Fruit fly (Drosophila melanogaster) whole organism, embryonic: ENCODE measurements around the gene CG6195.

ENCODE experiments used
- Blimp-1 ChIP-seq: fragments of 200-800 bp; sonication (Bioruptor generic); optimal IDR thresholded peaks from 3 replicates; lab custom pipeline; 2018; ENCODE audit warnings: missing biosample characterization, missing genetic modification characterization, mild to moderate bottlenecking, moderate library complexity, missing genetic modification reagents
- CG12299 ChIP-seq: fragments of 200-800 bp; sonication (Bioruptor generic); optimal IDR thresholded peaks from 2 replicates; lab custom pipeline; 2018; ENCODE audit warnings: missing biosample characterization, mild to moderate bottlenecking, missing genetic modification characterization
- CG13296 ChIP-seq: fragments of 200-800 bp; sonication (Bioruptor generic); optimal IDR thresholded peaks from 3 replicates; lab custom pipeline; 2018; ENCODE audit warnings: missing biosample characterization, mild to moderate bottlenecking, missing genetic modification characterization
- CG14014 ChIP-seq: fragments of 200-800 bp; sonication (Bioruptor generic); IDR thresholded peaks from 2 replicates; pipeline ENCODE4 v1.3.6; 2022; ENCODE audit warnings: missing biosample characterization, missing genetic modification characterization
- CG14860 ChIP-seq: fragments of 200-800 bp; sonication (Bioruptor generic); IDR thresholded peaks from 3 replicates; pipeline ENCODE4 v1.3.6; 2022; ENCODE audit warnings: missing biosample characterization, missing genetic modification characterization; ENCODE audit not compliant: partially characterized antibody
- CG15479 ChIP-seq: fragments of 200-800 bp; sonication (Bioruptor generic); optimal IDR thresholded peaks from 3 replicates; lab custom pipeline; 2019; ENCODE audit warnings: missing biosample characterization, mild to moderate bottlenecking, missing genetic modification characterization, moderate library complexity
- CG17359 ChIP-seq: fragments of 200-800 bp; sonication (Bioruptor generic); optimal IDR thresholded peaks from 3 replicates; lab custom pipeline; 2018; ENCODE audit warnings: missing biosample characterization, mild to moderate bottlenecking, missing genetic modification characterization, moderate library complexity
- CG18599 ChIP-seq: fragments of 200-800 bp; sonication (Bioruptor generic); optimal IDR thresholded peaks from 3 replicates; lab custom pipeline; 2017; ENCODE audit warnings: missing biosample characterization, missing genetic modification characterization, mild to moderate bottlenecking, moderate library complexity, missing genetic modification reagents
- CG2116 ChIP-seq: fragments of 200-800 bp; sonication (Bioruptor generic); optimal IDR thresholded peaks from 3 replicates; lab custom pipeline; 2018; ENCODE audit warnings: missing biosample characterization, mild to moderate bottlenecking, missing genetic modification characterization
- CG2678 ChIP-seq: fragments of 200-800 bp; sonication (Bioruptor generic); optimal IDR thresholded peaks from 3 replicates; lab custom pipeline; 2019; ENCODE audit warnings: missing biosample characterization, mild to moderate bottlenecking, missing genetic modification characterization, moderate library complexity
- CG31388 ChIP-seq: fragments of 200-800 bp; sonication (Bioruptor generic); optimal IDR thresholded peaks from 2 replicates; lab custom pipeline; 2016; ENCODE audit warnings: missing biosample characterization, missing genetic modification characterization
- CG32532 ChIP-seq: fragments of 200-800 bp; sonication (Bioruptor generic); IDR thresholded peaks from 2 replicates; pipeline ENCODE4 v1.3.6; 2022; ENCODE audit warnings: missing biosample characterization, missing genetic modification characterization
- CG33213 ChIP-seq: fragments of 200-800 bp; sonication (Bioruptor generic); optimal IDR thresholded peaks from 3 replicates; lab custom pipeline; 2016; ENCODE audit warnings: missing biosample characterization, missing genetic modification characterization
- CG3726 ChIP-seq: fragments of 200-800 bp; sonication (Bioruptor generic); IDR thresholded peaks from 3 replicates; pipeline ENCODE4, ENCODE4 v1.3.6; 2022; ENCODE audit warnings: missing biosample characterization, missing genetic modification characterization
- CG3995 ChIP-seq: fragments of 200-800 bp; sonication (Bioruptor generic); optimal IDR thresholded peaks from 3 replicates; lab custom pipeline; 2016; ENCODE audit warnings: missing biosample characterization, missing genetic modification characterization
- CG42726 ChIP-seq: fragments of 200-800 bp; sonication (Bioruptor generic); IDR thresholded peaks from 2 replicates; pipeline ENCODE4 v1.3.6; 2022; ENCODE audit warnings: missing biosample characterization, missing genetic modification characterization; ENCODE audit not compliant: partially characterized antibody
- CG6272 ChIP-seq: fragments of 200-800 bp; sonication (Bioruptor generic); IDR thresholded peaks from 2 replicates; pipeline ENCODE4 v1.3.6; 2022; ENCODE audit warnings: missing biosample characterization, missing genetic modification characterization
- CG6683 ChIP-seq: fragments of 200-800 bp; sonication (Bioruptor generic); optimal IDR thresholded peaks from 2 replicates; lab custom pipeline; 2017; ENCODE audit warnings: missing biosample characterization, mild to moderate bottlenecking, missing genetic modification characterization, missing genetic modification reagents
- CG8388 ChIP-seq: fragments of 200-800 bp; sonication (Bioruptor generic); optimal IDR thresholded peaks from 2 replicates; lab custom pipeline; 2019; ENCODE audit warnings: missing biosample characterization, mild to moderate bottlenecking, missing genetic modification characterization, moderate library complexity
- CG8765 ChIP-seq: fragments of 200-800 bp; sonication (Bioruptor generic); IDR thresholded peaks from 2 replicates; pipeline ENCODE4 v1.3.6; 2022; ENCODE audit warnings: missing biosample characterization, missing genetic modification characterization
- CG9876 ChIP-seq: fragments of 200-800 bp; sonication (Bioruptor generic); optimal IDR thresholded peaks from 2 replicates; lab custom pipeline; 2016; ENCODE audit warnings: missing biosample characterization, missing genetic modification characterization
- CkIIα-i1 ChIP-seq: fragments of 200-800 bp; sonication (Bioruptor generic); IDR thresholded peaks from 2 replicates; pipeline ENCODE4 v1.3.6; 2022; ENCODE audit warnings: missing biosample characterization, missing genetic modification characterization
- Deaf1 ChIP-seq: fragments of 200-800 bp; optimal IDR thresholded peaks from 3 replicates; lab custom pipeline; 2019; ENCODE audit warnings: missing biosample characterization, mild to moderate bottlenecking, missing genetic modification characterization, moderate library complexity
- Dp ChIP-seq: fragments of 200-800 bp; sonication (Bioruptor generic); optimal IDR thresholded peaks from 2 replicates; lab custom pipeline; 2018; ENCODE audit warnings: missing biosample characterization, mild to moderate bottlenecking, missing genetic modification characterization, moderate library complexity
- E2f1 ChIP-seq: fragments of 200-800 bp; sonication (Bioruptor generic); IDR thresholded peaks from 2 replicates; pipeline ENCODE4 v1.3.6; 2022; ENCODE audit warnings: missing biosample characterization, missing genetic modification characterization
- Gug ChIP-seq: fragments of 200-800 bp; sonication (Bioruptor generic); IDR thresholded peaks from 4 replicates; pipeline ENCODE4 v1.3.6; 2022; ENCODE audit warnings: missing biosample characterization, missing genetic modification characterization
- HHEX ChIP-seq: fragments of 200-800 bp; sonication (Bioruptor generic); optimal IDR thresholded peaks from 3 replicates; lab custom pipeline; 2017; ENCODE audit warnings: missing biosample characterization, mild to moderate bottlenecking, missing genetic modification characterization, missing genetic modification reagents
- Mad ChIP-seq: fragments of 200-800 bp; sonication (Bioruptor generic); optimal IDR thresholded peaks from 2 replicates; lab custom pipeline; 2016; ENCODE audit warnings: missing biosample characterization, missing genetic modification characterization
- Nf-YC ChIP-seq: fragments of 200-800 bp; optimal IDR thresholded peaks from 3 replicates; lab custom pipeline; 2019; ENCODE audit warnings: missing biosample characterization, mild to moderate bottlenecking, missing genetic modification characterization, moderate library complexity
- Sox102F ChIP-seq: fragments of 200-800 bp; sonication (Bioruptor generic); optimal IDR thresholded peaks from 2 replicates; lab custom pipeline; 2018; ENCODE audit warnings: missing biosample characterization, mild to moderate bottlenecking, missing genetic modification characterization, moderate library complexity
- Sry-δ ChIP-seq: fragments of 200-800 bp; sonication (Bioruptor generic); optimal IDR thresholded peaks from 2 replicates; lab custom pipeline; 2016; ENCODE audit warnings: missing biosample characterization, missing genetic modification characterization
- Xbp1 ChIP-seq: fragments of 200-800 bp; sonication (Bioruptor generic); optimal IDR thresholded peaks from 3 replicates; lab custom pipeline; 2016; ENCODE audit warnings: missing biosample characterization, mild to moderate bottlenecking, missing genetic modification characterization
- az2 ChIP-seq: fragments of 200-800 bp; sonication (Bioruptor generic); optimal IDR thresholded peaks from 3 replicates; lab custom pipeline; 2016; ENCODE audit warnings: missing biosample characterization, missing genetic modification characterization
- crp ChIP-seq, 2 experiments: fragments of 200-800 bp; sonication (Bioruptor generic); optimal IDR thresholded peaks; 2 replicates in 1 of 2; 3 replicates in 1 of 2; lab custom pipeline; 2017; ENCODE audit warnings: missing biosample characterization in 2 of 2, missing genetic modification characterization in 2 of 2, mild to moderate bottlenecking in 1 of 2, moderate library complexity in 1 of 2
- cwo ChIP-seq: fragments of 200-800 bp; sonication (Bioruptor generic); optimal IDR thresholded peaks from 3 replicates; lab custom pipeline; 2017; ENCODE audit warnings: missing biosample characterization, missing genetic modification characterization, mild to moderate bottlenecking, moderate library complexity, missing genetic modification reagents
- disco-r ChIP-seq: fragments of 200-800 bp; sonication (Bioruptor generic); optimal IDR thresholded peaks from 2 replicates; lab custom pipeline; 2016; ENCODE audit warnings: missing biosample characterization, missing genetic modification characterization
- en ChIP-seq: fragments of 200-800 bp; sonication (Bioruptor generic); optimal IDR thresholded peaks from 2 replicates; lab custom pipeline; 2016; ENCODE audit warnings: missing biosample characterization, missing genetic modification characterization
- gce ChIP-seq: fragments of 200-800 bp; sonication (Bioruptor generic); IDR thresholded peaks from 3 replicates; pipeline ENCODE4 v1.3.6; 2022; ENCODE audit warnings: missing biosample characterization, missing genetic modification characterization
- gem ChIP-seq: fragments of 200-800 bp; sonication (Bioruptor generic); optimal IDR thresholded peaks from 2 replicates; lab custom pipeline; 2019; ENCODE audit warnings: missing biosample characterization, mild to moderate bottlenecking, missing genetic modification characterization, moderate library complexity
- gsb ChIP-seq: fragments of 200-800 bp; sonication (Bioruptor generic); IDR thresholded peaks from 2 replicates; pipeline ENCODE4 v1.3.6; 2022; ENCODE audit warnings: missing biosample characterization, missing genetic modification characterization
- insv ChIP-seq, 2 experiments: fragments of 200-800 bp; sonication (Bioruptor generic); optimal IDR thresholded peaks; 3 replicates each; lab custom pipeline; 2016 to 2018; ENCODE audit warnings: missing biosample characterization in 2 of 2, missing genetic modification characterization in 2 of 2
- jing ChIP-seq: fragments of 200-800 bp; sonication (Bioruptor generic); optimal IDR thresholded peaks from 2 replicates; lab custom pipeline; 2018; ENCODE audit warnings: missing biosample characterization, mild to moderate bottlenecking, missing genetic modification characterization
- mirr ChIP-seq: fragments of 200-800 bp; sonication (Bioruptor generic); optimal IDR thresholded peaks from 3 replicates; lab custom pipeline; 2018; ENCODE audit warnings: missing biosample characterization, mild to moderate bottlenecking, missing genetic modification characterization
- onecut ChIP-seq: fragments of 200-800 bp; sonication (Bioruptor generic); IDR thresholded peaks from 2 replicates; pipeline ENCODE4 v1.3.6; 2022; ENCODE audit warnings: missing biosample characterization, missing genetic modification characterization
- pan ChIP-seq, 4 experiments: fragments of >200 bp in 3 of 4; fragments of 200-800 bp in 1 of 4; sonication (Bioruptor generic) in 1 of 4; optimal IDR thresholded peaks in 3 of 4; IDR thresholded peaks in 1 of 4; 2 replicates each; pipeline versions ENCODE4 v1.3.6 to Lab custom; 2017 to 2022; ENCODE audit warnings: missing biosample characterization in 2 of 4, missing genetic modification characterization in 2 of 4, mixed read lengths in 1 of 4
- peb ChIP-seq: fragments of 200-800 bp; sonication (Bioruptor generic); IDR thresholded peaks from 2 replicates; pipeline ENCODE4 v1.3.6; 2022; ENCODE audit warnings: missing biosample characterization, missing genetic modification characterization
- pzg ChIP-seq: fragments of 200-800 bp; sonication (Bioruptor generic); optimal IDR thresholded peaks from 3 replicates; lab custom pipeline; 2018; ENCODE audit warnings: missing biosample characterization, mild to moderate bottlenecking, missing genetic modification characterization, moderate library complexity
- vvl ChIP-seq: fragments of 200-800 bp; sonication (Bioruptor generic); IDR thresholded peaks from 2 replicates; pipeline ENCODE4 v1.3.6; 2022; ENCODE audit warnings: missing biosample characterization, missing genetic modification characterization
- zen2 ChIP-seq: fragments of 200-800 bp; sonication (Bioruptor generic); IDR thresholded peaks from 3 replicates; pipeline ENCODE4 v1.3.6; 2022; ENCODE audit warnings: missing biosample characterization, missing genetic modification characterization; ENCODE audit not compliant: partially characterized antibody

CG6195 gene

dm6 chr3R:19672905-19673304 lies 24.7 kb upstream of the CG6195 start (continued):
- TF ChIP-seq Sox102F (GFP tag; lab: Kevin White, UChicago) (peak; percentile 8), CG2678 (tag; lab: Kevin White, UChicago) (peak; percentile 49), gce (GFP tag; lab: Robert Waterston, UW) (no peak), vvl (GFP tag; lab: Robert Waterston, UW) (peak; percentile 61), CG17359 (peak; percentile 10), pan (optimal IDR thresholded peaks at IDR 0.05; lab: Kevin White, UChicago) (no peak), pan (GFP tag; optimal IDR thresholded peaks at IDR 0.05 in 1 of 2, IDR thresholded peaks at IDR 0.05 in 1 of 2) (peak in 1 of 2 experiments; percentile 13), CG14014 (GFP tag; lab: Robert Waterston, UW) (no peak), CG18599 (GFP tag; lab: Kevin White, UChicago) (peak; percentile 59)

DNA sequence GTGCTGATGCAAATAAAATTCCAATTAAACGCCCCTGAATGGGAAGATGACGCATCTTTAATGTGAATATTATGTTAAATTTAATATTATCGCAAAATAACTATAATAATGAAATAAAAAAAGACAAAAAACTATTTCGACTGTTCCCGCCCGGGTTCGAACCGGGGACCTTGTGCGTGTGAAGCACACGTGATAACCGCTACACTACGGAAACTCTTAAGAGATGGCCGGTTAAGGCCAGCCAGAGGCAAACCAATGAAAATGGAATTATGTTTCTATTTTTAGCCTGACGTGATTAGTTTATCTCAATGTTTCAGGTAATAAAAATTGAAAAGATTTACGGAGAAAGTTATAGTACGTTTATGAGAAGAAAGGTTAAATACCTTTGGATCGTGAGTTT lies 23.9 kb upstream of the CG6195 start:
- TF ChIP-seq CG31388 (GFP tag; lab: Kevin White, UChicago) (no peak), CG8765 (GFP tag; lab: Robert Waterston, UW) (no peak), jing (GFP tag; lab: Kevin White, UChicago) (no peak), crp (GFP tag; optimal IDR thresholded peaks at IDR 0.05; lab: Kevin White, UChicago) (no peak), CG14860 (0 out of 3 replicates have a peak, but pooled peaks have one; percentile 32), mirr (GFP tag; lab: Kevin White, UChicago) (no peak), CG13296 (GFP tag; lab: Kevin White, UChicago) (no peak), Dp (no peak), CkIIα-i1 (GFP tag; lab: Robert Waterston, UW) (no peak), gsb (GFP tag; lab: Robert Waterston, UW) (no peak), CG3995 (no peak), CG33213 (GFP tag; lab: Kevin White, UChicago) (no peak), cwo (GFP tag; lab: Kevin White, UChicago) (no peak), Sry-δ (no peak), gem (tag; lab: Kevin White, UChicago) (no peak), Blimp-1 (GFP tag; lab: Kevin White, UChicago) (no peak), CG3726 (GFP tag; lab: Robert Waterston, UW) (no peak), zen2 (GFP tag; lab: Robert Waterston, UW) (no peak), E2f1 (GFP tag; lab: Robert Waterston, UW) (no peak), az2 (GFP tag; lab: Kevin White, UChicago) (no peak), CG6272 (GFP tag; lab: Robert Waterston, UW) (no peak), CG12299 (no peak), Nf-YC (tag; lab: Kevin White, UChicago) (no peak), Deaf1 (tag; lab: Kevin White, UChicago) (no peak), disco-r (GFP tag; lab: Kevin White, UChicago) (no peak), HHEX (GFP tag; lab: Kevin White, UChicago) (no peak), CG9876 (GFP tag; lab: Kevin White, UChicago) (no peak), CG42726 (GFP tag; lab: Robert Waterston, UW) (peak; percentile 58; the same call in 1 of the 2 replicates), CG2116 (GFP tag; lab: Kevin White, UChicago) (no peak), CG8388 (no peak), Gug (no peak), insv (GFP tag; optimal IDR thresholded peaks at IDR 0.05; lab: Kevin White, UChicago) (no peak), onecut (GFP tag; lab: Robert Waterston, UW) (no peak), Mad (no peak), CG15479 (GFP tag; lab: Kevin White, UChicago) (no peak), en (no peak), CG32532 (GFP tag; lab: Robert Waterston, UW) (no peak), pzg (GFP tag; lab: Kevin White, UChicago) (no peak), CG6683 (GFP tag; lab: Kevin White, UChicago) (no peak), peb (GFP tag; lab: Robert Waterston, UW) (no peak), Xbp1 (GFP tag; lab: Kevin White, UChicago) (no peak)
